Worm (Caenorhabditis elegans) whole organism, late embryonic: ENCODE results near the gene T05C7.7.
"Not testable (repeated sequence)": the region's sequence is repeated elsewhere in the genome, so short reads cannot be mapped to it uniquely, and the experiment has no call there.

Experiments used
- C08G9.2 ChIP-seq: sonication (generic microtip); optimal IDR thresholded peaks from 2 replicates; lab custom pipeline; 2016; ENCODE audit warnings: mild to moderate bottlenecking, missing genetic modification characterization, moderate library complexity, missing compliant biosample characterization
- C38D4.7 ChIP-seq: fragments of 200-800 bp; sonication (Bioruptor generic); optimal IDR thresholded peaks from 2 replicates; lab custom pipeline; 2018; ENCODE audit warnings: mild to moderate bottlenecking, missing genetic modification characterization, moderate library complexity, missing compliant biosample characterization
- Y22D7AL.16 ChIP-seq: sonication (generic microtip); optimal IDR thresholded peaks from 2 replicates; lab custom pipeline; 2016; ENCODE audit warnings: missing genetic modification characterization, missing compliant biosample characterization
- ahr-1 ChIP-seq: sonication (generic microtip); optimal IDR thresholded peaks from 2 replicates; lab custom pipeline; 2016; ENCODE audit warnings: missing genetic modification characterization, missing compliant biosample characterization
- ama-1 ChIP-seq: fragments of 150-350 bp; optimal IDR thresholded peaks from 2 replicates; lab custom pipeline; 2014
- ceh-18 ChIP-seq: sonication (generic microtip); optimal IDR thresholded peaks from 2 replicates; lab custom pipeline; 2016; ENCODE audit warnings: missing genetic modification characterization, missing compliant biosample characterization
- ceh-19 ChIP-seq: fragments of 200-800 bp; sonication (Bioruptor generic); optimal IDR thresholded peaks from 2 replicates; lab custom pipeline; 2018; ENCODE audit warnings: mild to moderate bottlenecking, missing genetic modification characterization, missing compliant biosample characterization
- ceh-24 ChIP-seq: sonication (generic microtip); optimal IDR thresholded peaks from 2 replicates; lab custom pipeline; 2016; ENCODE audit warnings: mild to moderate bottlenecking, missing genetic modification characterization, missing compliant biosample characterization
- ceh-31 ChIP-seq: sonication (generic microtip); optimal IDR thresholded peaks from 2 replicates; lab custom pipeline; 2016; ENCODE audit warnings: missing genetic modification characterization, missing compliant biosample characterization
- ceh-45 ChIP-seq: fragments of 200-800 bp; sonication (Bioruptor generic); IDR thresholded peaks from 2 replicates; pipeline ENCODE4 v1.3.6; 2022; ENCODE audit warnings: missing genetic modification reagents, missing genetic modification characterization, missing compliant biosample characterization
- ceh-6 ChIP-seq: fragments of 200-800 bp; sonication (Bioruptor generic); optimal IDR thresholded peaks from 2 replicates; lab custom pipeline; 2018; ENCODE audit warnings: mild to moderate bottlenecking, missing genetic modification characterization, missing compliant biosample characterization
- ceh-9 ChIP-seq: sonication (generic microtip); optimal IDR thresholded peaks from 2 replicates; lab custom pipeline; 2016; ENCODE audit warnings: mild to moderate bottlenecking, missing genetic modification characterization, inconsistent platforms, missing compliant biosample characterization
- che-1 ChIP-seq: sonication (generic microtip); optimal IDR thresholded peaks from 2 replicates; lab custom pipeline; 2016; ENCODE audit warnings: mild to moderate bottlenecking, missing genetic modification characterization, missing compliant biosample characterization
- dmd-4 ChIP-seq: sonication (generic microtip); optimal IDR thresholded peaks from 2 replicates; lab custom pipeline; 2016; ENCODE audit warnings: borderline replicate concordance, missing genetic modification characterization, missing compliant biosample characterization
- dve-1 ChIP-seq: sonication (generic microtip); optimal IDR thresholded peaks from 2 replicates; lab custom pipeline; 2017; ENCODE audit warnings: antibody characterized with exemption, mild to moderate bottlenecking, missing genetic modification characterization, missing compliant biosample characterization
- elt-2 ChIP-seq: sonication (generic microtip); optimal IDR thresholded peaks from 2 replicates; lab custom pipeline; 2016; ENCODE audit warnings: missing genetic modification reagents, missing genetic modification characterization, missing compliant biosample characterization
- elt-4 ChIP-seq: sonication (generic microtip); optimal IDR thresholded peaks from 2 replicates; lab custom pipeline; 2016; ENCODE audit warnings: missing genetic modification characterization, missing compliant biosample characterization
- ets-4 ChIP-seq: sonication (generic microtip); optimal IDR thresholded peaks from 2 replicates; lab custom pipeline; 2016; ENCODE audit warnings: missing genetic modification characterization, missing compliant biosample characterization
- eyg-1 ChIP-seq: sonication (generic microtip); optimal IDR thresholded peaks from 2 replicates; lab custom pipeline; 2016; ENCODE audit warnings: missing genotype, missing genetic modification characterization, missing compliant biosample characterization
- fkh-10 ChIP-seq: fragments of 150-350 bp; optimal IDR thresholded peaks from 2 replicates; lab custom pipeline; 2014; ENCODE audit warnings: missing biosample characterization, missing genetic modification reagents, missing genetic modification characterization
- fkh-6 ChIP-seq: sonication (generic microtip); optimal IDR thresholded peaks from 2 replicates; lab custom pipeline; 2016; ENCODE audit warnings: missing genetic modification characterization, missing compliant biosample characterization
- gmeb-2 ChIP-seq: sonication (generic microtip); optimal IDR thresholded peaks from 2 replicates; lab custom pipeline; 2016; ENCODE audit warnings: missing genetic modification characterization, inconsistent platforms, missing compliant biosample characterization
- hlh-13 ChIP-seq: fragments of 200-800 bp; sonication (Bioruptor generic); optimal IDR thresholded peaks from 2 replicates; lab custom pipeline; 2018; ENCODE audit warnings: mild to moderate bottlenecking, missing genetic modification characterization, missing compliant biosample characterization
- hlh-15 ChIP-seq: sonication (generic microtip); optimal IDR thresholded peaks from 2 replicates; lab custom pipeline; 2016; ENCODE audit warnings: missing genetic modification characterization, missing compliant biosample characterization
- hlh-30 ChIP-seq: sonication (generic microtip); optimal IDR thresholded peaks from 2 replicates; lab custom pipeline; 2017; ENCODE audit warnings: antibody characterized with exemption, missing genetic modification characterization, missing compliant biosample characterization; ENCODE audit not compliant: insufficient read depth
- hlh-6 ChIP-seq: sonication (generic microtip); optimal IDR thresholded peaks from 2 replicates; lab custom pipeline; 2016; ENCODE audit warnings: missing genotype, missing genetic modification characterization, missing compliant biosample characterization
- madf-2 ChIP-seq: sonication (generic microtip); optimal IDR thresholded peaks from 2 replicates; lab custom pipeline; 2017; ENCODE audit warnings: missing genetic modification characterization, missing compliant biosample characterization
- mec-3 ChIP-seq: sonication (generic microtip); optimal IDR thresholded peaks from 2 replicates; lab custom pipeline; 2016; ENCODE audit warnings: borderline replicate concordance, missing genetic modification characterization, missing compliant biosample characterization
- nfya-1 ChIP-seq: sonication (generic microtip); optimal IDR thresholded peaks from 2 replicates; lab custom pipeline; 2017; ENCODE audit warnings: missing genetic modification characterization, mild to moderate bottlenecking, missing compliant biosample characterization, antibody characterized with exemption, moderate library complexity
- nhr-11 ChIP-seq: fragments of 150-350 bp; optimal IDR thresholded peaks from 2 replicates; lab custom pipeline; 2014; ENCODE audit warnings: missing biosample characterization, missing genetic modification characterization
- nhr-232 ChIP-seq: sonication (generic microtip); optimal IDR thresholded peaks from 2 replicates; lab custom pipeline; 2016; ENCODE audit warnings: missing genetic modification characterization, missing compliant biosample characterization
- npax-4 ChIP-seq: sonication (generic microtip); optimal IDR thresholded peaks from 2 replicates; lab custom pipeline; 2016; ENCODE audit warnings: missing genetic modification characterization, missing compliant biosample characterization
- odd-2 ChIP-seq: sonication (generic microtip); optimal IDR thresholded peaks from 2 replicates; lab custom pipeline; 2017; ENCODE audit warnings: antibody characterized with exemption, mild to moderate bottlenecking, missing genetic modification characterization, missing compliant biosample characterization
- pag-3 ChIP-seq: sonication (generic microtip); optimal IDR thresholded peaks from 2 replicates; lab custom pipeline; 2016; ENCODE audit warnings: missing compliant biosample characterization, missing genetic modification characterization, borderline replicate concordance
- pax-1 ChIP-seq: fragments of 150-350 bp; optimal IDR thresholded peaks from 2 replicates; lab custom pipeline; 2014; ENCODE audit warnings: missing biosample characterization, missing genetic modification characterization
- pha-4 ChIP-seq: fragments of 150-350 bp; optimal IDR thresholded peaks from 2 replicates; lab custom pipeline; 2018; ENCODE audit warnings: missing biosample characterization, missing genetic modification reagents, missing genetic modification characterization
- pqm-1 ChIP-seq: sonication (generic microtip); optimal IDR thresholded peaks from 2 replicates; lab custom pipeline; 2016; ENCODE audit warnings: missing genetic modification characterization, missing compliant biosample characterization
- pros-1 ChIP-seq: fragments of 150-350 bp; optimal IDR thresholded peaks from 2 replicates; lab custom pipeline; 2014; ENCODE audit warnings: missing biosample characterization, missing genetic modification reagents, missing genetic modification characterization
- ref-2 ChIP-seq: sonication (generic microtip); optimal IDR thresholded peaks from 2 replicates; lab custom pipeline; 2016; ENCODE audit warnings: missing genetic modification characterization, missing compliant biosample characterization
- rnt-1 ChIP-seq: sonication (generic microtip); optimal IDR thresholded peaks from 2 replicates; lab custom pipeline; 2016; ENCODE audit warnings: missing genetic modification characterization, missing compliant biosample characterization
- sdc-2 ChIP-seq: sonication (generic microtip); optimal IDR thresholded peaks from 2 replicates; lab custom pipeline; 2016; ENCODE audit warnings: missing genotype, missing genetic modification characterization, missing compliant biosample characterization
- tbx-2 ChIP-seq: sonication (generic microtip); optimal IDR thresholded peaks from 2 replicates; lab custom pipeline; 2016; ENCODE audit warnings: missing genetic modification characterization, missing compliant biosample characterization
- tbx-7 ChIP-seq: sonication (generic microtip); optimal IDR thresholded peaks from 2 replicates; lab custom pipeline; 2016; ENCODE audit warnings: missing genotype, missing genetic modification characterization, missing compliant biosample characterization
- ttx-3 ChIP-seq: sonication (generic microtip); optimal IDR thresholded peaks from 2 replicates; lab custom pipeline; 2016; ENCODE audit warnings: missing genetic modification reagents, missing genetic modification characterization, missing compliant biosample characterization
- unc-3 ChIP-seq, 2 experiments: fragments of 200-800 bp in 1 of 2; sonication (Bioruptor generic) in 1 of 2; sonication (generic microtip) in 1 of 2; conservative IDR thresholded peaks in 1 of 2; optimal IDR thresholded peaks in 1 of 2; 2 replicates each; pipeline versions ENCODE4 v1.3.6 to Lab custom; 2016 to 2022; ENCODE audit warnings: missing compliant biosample characterization in 2 of 2, missing genetic modification characterization in 2 of 2, missing genetic modification reagents in 1 of 2
- unc-42 ChIP-seq: sonication (generic microtip); optimal IDR thresholded peaks from 2 replicates; lab custom pipeline; 2016; ENCODE audit warnings: missing genotype, missing genetic modification characterization, missing compliant biosample characterization
- unc-55 ChIP-seq: sonication (generic microtip); optimal IDR thresholded peaks from 2 replicates; lab custom pipeline; 2017; ENCODE audit warnings: missing biosample characterization, missing genetic modification reagents, missing genetic modification characterization

The T05C7.7 gene

ce11 chrIV:61448-61847, at the start of gene T05C7.7:
Gene T05C7.7 (plus strand): TSS chrIV:61748.
- not testable (repeated sequence) for TF ChIP-seq npax-4 (tag; lab: Kevin White, UChicago); unc-55 (GFP tag; lab: Kevin White, UChicago); madf-2 (tag; lab: Kevin White, UChicago)

ce11 chrIV:48780-49179, 12.8 kb upstream of the T05C7.7 start, which contains the start of gene frm-5.1:
Gene frm-5.1 (minus strand): TSS chrIV:48880.
- TF ChIP-seq fkh-10 (GFP tag; lab: Kevin White, UChicago) (no peak), C08G9.2 (no peak), unc-3 (GFP tag; conservative IDR thresholded peaks at IDR 0.05; lab: Robert Waterston, UW) (no peak), unc-3 (tag; optimal IDR thresholded peaks at IDR 0.05; lab: Kevin White, UChicago) (no peak), eyg-1 (no peak), rnt-1 (tag; lab: Kevin White, UChicago) (no peak), unc-42 (tag; lab: Kevin White, UChicago) (no peak), gmeb-2 (tag; lab: Kevin White, UChicago) (no peak), elt-2 (tag; lab: Kevin White, UChicago) (no peak), ceh-19 (GFP tag; lab: Kevin White, UChicago) (no peak), pqm-1 (tag; lab: Kevin White, UChicago) (no peak), nfya-1 (tag; lab: Kevin White, UChicago) (no peak), che-1 (tag; lab: Kevin White, UChicago) (no peak), nhr-232 (tag; lab: Kevin White, UChicago) (no peak), hlh-6 (tag; lab: Kevin White, UChicago) (no peak), ttx-3 (tag; lab: Kevin White, UChicago) (no peak), C38D4.7 (GFP tag; lab: Kevin White, UChicago) (no peak), ahr-1 (tag; lab: Kevin White, UChicago) (no peak)

ce11 chrIV:51219-51618, 10.3 kb upstream of the T05C7.7 start:
- TF ChIP-seq hlh-30 (tag; lab: Kevin White, UChicago) (no peak), ceh-18 (tag; lab: Kevin White, UChicago) (peak; percentile 13), pros-1 (tag; lab: Kevin White, UChicago) (peak; percentile 37), C38D4.7 (GFP tag; lab: Kevin White, UChicago) (no peak), fkh-6 (no peak), Y22D7AL.16 (tag; lab: Kevin White, UChicago) (no peak), ceh-45 (GFP tag; lab: Robert Waterston, UW) (no peak), hlh-13 (GFP tag; lab: Kevin White, UChicago) (no peak), tbx-2 (tag; lab: Kevin White, UChicago) (peak; percentile 32), pag-3 (tag; lab: Kevin White, UChicago) (no peak), pax-1 (no peak), npax-4 (tag; lab: Kevin White, UChicago) (no peak), tbx-7 (tag; lab: Kevin White, UChicago) (no peak), nhr-11 (tag; lab: Kevin White, UChicago) (no peak), ceh-31 (peak; percentile 53), rnt-1 (tag; lab: Kevin White, UChicago) (no peak), madf-2 (tag; lab: Kevin White, UChicago) (no peak), elt-2 (tag; lab: Kevin White, UChicago) (peak; percentile 2), pha-4 (tag; lab: Kevin White, UChicago) (no peak), elt-4 (tag; lab: Kevin White, UChicago) (no peak), ref-2 (tag; lab: Kevin White, UChicago) (peak; percentile 76), hlh-15 (tag; lab: Kevin White, UChicago) (no peak), ets-4 (tag; lab: Kevin White, UChicago) (no peak), nhr-232 (tag; lab: Kevin White, UChicago) (no peak), unc-42 (tag; lab: Kevin White, UChicago) (no peak), ttx-3 (tag; lab: Kevin White, UChicago) (no peak), sdc-2 (no peak), ceh-24 (no peak), nfya-1 (tag; lab: Kevin White, UChicago) (peak; percentile 60), C08G9.2 (no peak), mec-3 (tag; lab: Kevin White, UChicago) (no peak), ama-1 (peak; percentile 7), gmeb-2 (tag; lab: Kevin White, UChicago) (no peak), pqm-1 (tag; lab: Kevin White, UChicago) (no peak), dve-1 (tag; lab: Kevin White, UChicago) (peak; percentile 59), odd-2 (tag; lab: Kevin White, UChicago) (no peak), dmd-4 (tag; lab: Kevin White, UChicago) (no peak), ahr-1 (tag; lab: Kevin White, UChicago) (no peak), ceh-9 (tag; lab: Kevin White, UChicago) (no peak), ceh-6 (GFP tag; lab: Kevin White, UChicago) (no peak)
